Worm (Caenorhabditis elegans): ENCODE data around the gene C03G6.17.

DNA sequence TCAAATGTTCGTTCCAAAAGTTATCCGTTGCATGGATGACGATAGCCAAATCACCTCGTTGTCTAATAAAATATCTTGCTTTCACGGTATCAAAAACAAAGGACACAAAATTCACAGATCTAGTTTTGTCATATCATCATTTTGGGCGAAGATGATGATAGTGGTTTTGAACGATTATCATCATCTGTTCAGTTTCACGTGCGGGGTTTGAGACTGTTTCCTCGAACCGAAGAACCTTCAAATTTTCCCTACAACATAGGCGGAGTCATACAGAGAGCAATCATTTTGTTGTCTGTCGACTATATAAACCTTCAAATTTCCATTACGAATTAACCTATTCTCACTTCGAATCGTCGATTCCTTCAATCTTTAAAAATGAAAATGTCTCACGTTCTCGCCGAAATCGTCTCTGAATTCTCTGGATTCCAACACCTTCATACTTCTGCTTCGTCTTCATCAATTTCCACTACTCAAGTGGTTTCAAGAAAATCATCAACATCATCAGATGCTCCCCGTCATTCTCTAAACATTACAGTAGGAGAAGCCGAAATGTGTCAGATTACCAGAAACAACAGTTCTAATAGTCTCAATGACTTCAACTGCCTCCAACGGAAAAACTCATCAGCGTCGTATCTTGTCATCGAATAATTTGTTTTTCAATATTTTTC lies 32.3 kb upstream of the C03G6.17 start, which contains the start of gene F18E3.11:
- no peak for TF ChIP-seq atf-7 (tag; optimal IDR thresholded peaks at IDR 0.05)
- no peak for TF ChIP-seq chd-7 (tag; optimal IDR thresholded peaks at IDR 0.05)
- TF ChIP-seq nhr-80 (tag; optimal IDR thresholded peaks at IDR 0.05), result no peak
- no peak for TF ChIP-seq ekl-4 (GFP tag; IDR thresholded peaks at IDR 0.05)
- no peak for TF ChIP-seq hlh-12 (tag; optimal IDR thresholded peaks at IDR 0.05)
- no peak for TF ChIP-seq unc-62 (GFP tag; optimal IDR thresholded peaks at IDR 0.05)
- no peak for TF ChIP-seq lin-54 (GFP tag; optimal IDR thresholded peaks at IDR 0.05)
- TF ChIP-seq ama-1 (optimal IDR thresholded peaks at IDR 0.05), result peak; percentile 97
- TF ChIP-seq ama-1 (GFP tag; optimal IDR thresholded peaks at IDR 0.05), result no peak
- TF ChIP-seq F10E7.11 (tag; optimal IDR thresholded peaks at IDR 0.05), result no peak
- no peak for TF ChIP-seq egrh-3 (GFP tag; IDR thresholded peaks at IDR 0.05)
- TF ChIP-seq let-526 (GFP tag; IDR thresholded peaks at IDR 0.05), result no peak
- no peak for TF ChIP-seq B0261.1 (tag; optimal IDR thresholded peaks at IDR 0.05)
- TF ChIP-seq nhr-90 (tag; optimal IDR thresholded peaks at IDR 0.05), result no peak

Data from whole organism, young adult.